Fruit fly (Drosophila melanogaster) whole organism, embryonic: ENCODE results near the gene Cadps.
A peak's percentile ranks its signal among the peaks of the same experiment; 100 is the strongest.

Experiments used
- Asciz ChIP-seq: fragments of 200-800 bp; sonication (Bioruptor generic); optimal IDR thresholded peaks from 2 replicates; lab custom pipeline; 2017; ENCODE audit warnings: missing biosample characterization, mild to moderate bottlenecking, missing genetic modification characterization, missing genetic modification reagents
- Awh ChIP-seq: fragments of 200-800 bp; sonication (Bioruptor generic); IDR thresholded peaks from 2 replicates; pipeline ENCODE4, ENCODE4 v1.3.6; 2022; ENCODE audit warnings: missing biosample characterization, missing genetic modification characterization
- B-H1 ChIP-seq: fragments of 200-800 bp; sonication (Bioruptor generic); IDR thresholded peaks from 3 replicates; pipeline ENCODE4 v1.3.6; 2022; ENCODE audit warnings: missing biosample characterization, missing genetic modification characterization
- CG10959 ChIP-seq: fragments of 200-800 bp; sonication (Bioruptor generic); IDR thresholded peaks from 2 replicates; pipeline ENCODE4 v1.3.6; 2022; ENCODE audit warnings: missing biosample characterization, missing genetic modification characterization
- CG11085 ChIP-seq: fragments of 200-800 bp; sonication (Bioruptor generic); IDR thresholded peaks from 2 replicates; pipeline ENCODE4 v1.3.6; 2022; ENCODE audit warnings: missing biosample characterization, missing genetic modification characterization
- CG11247 ChIP-seq: fragments of 200-800 bp; sonication (Bioruptor generic); IDR thresholded peaks from 2 replicates; pipeline ENCODE4 v1.3.6; 2022; ENCODE audit warnings: missing biosample characterization, missing genetic modification characterization
- CG12299 ChIP-seq: fragments of 200-800 bp; sonication (Bioruptor generic); optimal IDR thresholded peaks from 2 replicates; lab custom pipeline; 2018; ENCODE audit warnings: missing biosample characterization, mild to moderate bottlenecking, missing genetic modification characterization
- CG13424 ChIP-seq: fragments of 200-800 bp; sonication (Bioruptor generic); optimal IDR thresholded peaks from 2 replicates; lab custom pipeline; 2019; ENCODE audit warnings: missing biosample characterization, mild to moderate bottlenecking, missing genetic modification characterization, moderate library complexity
- CG15011 ChIP-seq: fragments of 200-800 bp; sonication (Bioruptor generic); optimal IDR thresholded peaks from 3 replicates; lab custom pipeline; 2018; ENCODE audit warnings: missing biosample characterization, mild to moderate bottlenecking, missing genetic modification characterization
- CG16779 ChIP-seq: fragments of 200-800 bp; sonication (Bioruptor generic); IDR thresholded peaks from 2 replicates; pipeline ENCODE4 v1.3.6; 2022; ENCODE audit warnings: missing biosample characterization, missing genetic modification characterization
- CG17361 ChIP-seq: fragments of 200-800 bp; sonication (Bioruptor generic); IDR thresholded peaks from 3 replicates; pipeline ENCODE4 v1.3.6; 2022; ENCODE audit warnings: missing biosample characterization, missing genetic modification characterization
- CG17802 ChIP-seq: fragments of 200-800 bp; sonication (Bioruptor generic); optimal IDR thresholded peaks from 2 replicates; lab custom pipeline; 2018; ENCODE audit warnings: missing biosample characterization, mild to moderate bottlenecking, missing genetic modification characterization, moderate library complexity
- CG18476 ChIP-seq: fragments of 200-800 bp; sonication (Bioruptor generic); optimal IDR thresholded peaks from 2 replicates; lab custom pipeline; 2016; ENCODE audit warnings: missing biosample characterization, mild to moderate bottlenecking, missing genetic modification characterization
- CG32767 ChIP-seq: fragments of 200-800 bp; sonication (Bioruptor generic); IDR thresholded peaks from 2 replicates; pipeline ENCODE4 v1.3.6; 2022; ENCODE audit warnings: missing biosample characterization, missing genetic modification characterization
- CG33557 ChIP-seq: fragments of 200-800 bp; sonication (Bioruptor generic); optimal IDR thresholded peaks from 2 replicates; lab custom pipeline; 2019; ENCODE audit warnings: missing biosample characterization, mild to moderate bottlenecking, missing genetic modification characterization, moderate library complexity
- CG6654 ChIP-seq: fragments of 200-800 bp; sonication (Bioruptor generic); optimal IDR thresholded peaks from 2 replicates; lab custom pipeline; 2017; ENCODE audit warnings: missing biosample characterization, mild to moderate bottlenecking, missing genetic modification characterization
- CG6765 ChIP-seq: fragments of 200-800 bp; sonication (Bioruptor generic); optimal IDR thresholded peaks from 3 replicates; lab custom pipeline; 2017; ENCODE audit warnings: missing biosample characterization, mild to moderate bottlenecking, missing genetic modification characterization
- CG8089 ChIP-seq: fragments of 200-800 bp; sonication (Bioruptor generic); optimal IDR thresholded peaks from 3 replicates; lab custom pipeline; 2016; ENCODE audit warnings: missing biosample characterization, missing genetic modification characterization
- CG8944 ChIP-seq: fragments of 200-800 bp; sonication (Bioruptor generic); optimal IDR thresholded peaks from 3 replicates; lab custom pipeline; 2016; ENCODE audit warnings: missing biosample characterization, missing genetic modification characterization
- CkIIα-i1 ChIP-seq: fragments of 200-800 bp; sonication (Bioruptor generic); IDR thresholded peaks from 2 replicates; pipeline ENCODE4 v1.3.6; 2022; ENCODE audit warnings: missing biosample characterization, missing genetic modification characterization
- Dek ChIP-seq: fragments of 200-800 bp; sonication (Bioruptor generic); optimal IDR thresholded peaks from 3 replicates; lab custom pipeline; 2019; ENCODE audit warnings: missing biosample characterization, mild to moderate bottlenecking, missing genetic modification characterization, moderate library complexity
- Dip3 ChIP-seq: fragments of 200-800 bp; sonication (Bioruptor generic); optimal IDR thresholded peaks from 3 replicates; lab custom pipeline; 2016; ENCODE audit warnings: missing biosample characterization, missing genetic modification characterization
- Doc2 ChIP-seq: fragments of 200-800 bp; sonication (Bioruptor generic); IDR thresholded peaks from 2 replicates; pipeline ENCODE4 v1.3.6; 2022; ENCODE audit warnings: missing biosample characterization, missing genetic modification characterization
- Doc3 ChIP-seq: fragments of 200-800 bp; sonication (Bioruptor generic); IDR thresholded peaks from 3 replicates; pipeline ENCODE4 v1.3.6; 2022; ENCODE audit warnings: missing biosample characterization, missing genetic modification characterization; ENCODE audit not compliant: partially characterized antibody
- ERR ChIP-seq: fragments of 200-800 bp; sonication (Bioruptor generic); optimal IDR thresholded peaks from 2 replicates; lab custom pipeline; 2016; ENCODE audit warnings: missing biosample characterization, missing genetic modification characterization
- Eip74EF ChIP-seq, 2 experiments: fragments of 200-800 bp in 1 of 2; fragments of >200 bp in 1 of 2; sonication (Bioruptor generic) in 1 of 2; optimal IDR thresholded peaks; 2 replicates each; lab custom pipeline; 2017 to 2019; ENCODE audit warnings: missing biosample characterization in 2 of 2, missing genetic modification characterization in 2 of 2, mild to moderate bottlenecking in 1 of 2, moderate library complexity in 1 of 2
- HLH3B ChIP-seq: fragments of 200-800 bp; sonication (Bioruptor generic); IDR thresholded peaks from 2 replicates; pipeline ENCODE4 v1.3.6; 2022; ENCODE audit warnings: missing biosample characterization, missing genetic modification characterization
- HmgD ChIP-seq: fragments of 200-800 bp; sonication (Bioruptor generic); optimal IDR thresholded peaks from 3 replicates; lab custom pipeline; 2016; ENCODE audit warnings: missing biosample characterization, missing genetic modification characterization
- Hr3 ChIP-seq: fragments of 200-800 bp; sonication (Bioruptor generic); optimal IDR thresholded peaks from 3 replicates; lab custom pipeline; 2016; ENCODE audit warnings: missing biosample characterization, missing genetic modification characterization
- Hr39 ChIP-seq: fragments of >200 bp; optimal IDR thresholded peaks from 2 replicates; lab custom pipeline; 2017
- Lim3 ChIP-seq: fragments of 200-800 bp; sonication (Bioruptor generic); IDR thresholded peaks from 2 replicates; pipeline ENCODE4 v1.3.6; 2022; ENCODE audit warnings: missing biosample characterization, missing genetic modification characterization
- Nf-YB ChIP-seq: fragments of 200-800 bp; sonication (Bioruptor generic); optimal IDR thresholded peaks from 3 replicates; lab custom pipeline; 2019; ENCODE audit warnings: missing biosample characterization, mild to moderate bottlenecking, missing genetic modification characterization, moderate library complexity
- NfI ChIP-seq: fragments of 200-800 bp; sonication (Bioruptor generic); optimal IDR thresholded peaks from 3 replicates; lab custom pipeline; 2018; ENCODE audit warnings: missing biosample characterization, mild to moderate bottlenecking, missing genetic modification characterization, moderate library complexity
- Side ChIP-seq: fragments of 200-800 bp; sonication (Bioruptor generic); optimal IDR thresholded peaks from 2 replicates; lab custom pipeline; 2016; ENCODE audit warnings: missing biosample characterization, missing genetic modification characterization
- Sox102F ChIP-seq: fragments of 200-800 bp; sonication (Bioruptor generic); optimal IDR thresholded peaks from 2 replicates; lab custom pipeline; 2018; ENCODE audit warnings: missing biosample characterization, mild to moderate bottlenecking, missing genetic modification characterization, moderate library complexity
- chif ChIP-seq, 2 experiments: fragments of 200-800 bp; sonication (Bioruptor generic); optimal IDR thresholded peaks; 3 replicates each; lab custom pipeline; 2016; ENCODE audit warnings: missing biosample characterization in 2 of 2, missing genetic modification characterization in 2 of 2
- chn ChIP-seq: fragments of 200-800 bp; sonication (Bioruptor generic); optimal IDR thresholded peaks from 2 replicates; lab custom pipeline; 2016; ENCODE audit warnings: missing biosample characterization, missing genetic modification characterization
- crp ChIP-seq, 2 experiments: fragments of 200-800 bp; sonication (Bioruptor generic); optimal IDR thresholded peaks; 2 replicates in 1 of 2; 3 replicates in 1 of 2; lab custom pipeline; 2017; ENCODE audit warnings: missing biosample characterization in 2 of 2, missing genetic modification characterization in 2 of 2, mild to moderate bottlenecking in 1 of 2, moderate library complexity in 1 of 2
- dan ChIP-seq: fragments of 200-800 bp; sonication (Bioruptor generic); IDR thresholded peaks from 2 replicates; pipeline ENCODE4 v1.3.6; 2022; ENCODE audit warnings: missing biosample characterization, missing genetic modification characterization
- disco-r ChIP-seq: fragments of 200-800 bp; sonication (Bioruptor generic); optimal IDR thresholded peaks from 2 replicates; lab custom pipeline; 2016; ENCODE audit warnings: missing biosample characterization, missing genetic modification characterization
- ewg ChIP-seq: fragments of 200-800 bp; sonication (Bioruptor generic); optimal IDR thresholded peaks from 3 replicates; lab custom pipeline; 2017; ENCODE audit warnings: mild to moderate bottlenecking, missing biosample characterization, missing genetic modification reagents, missing genetic modification characterization
- gem ChIP-seq: fragments of 200-800 bp; sonication (Bioruptor generic); optimal IDR thresholded peaks from 2 replicates; lab custom pipeline; 2019; ENCODE audit warnings: missing biosample characterization, mild to moderate bottlenecking, missing genetic modification characterization, moderate library complexity
- gsb ChIP-seq: fragments of 200-800 bp; sonication (Bioruptor generic); IDR thresholded peaks from 2 replicates; pipeline ENCODE4 v1.3.6; 2022; ENCODE audit warnings: missing biosample characterization, missing genetic modification characterization
- gsb-n ChIP-seq: fragments of 200-800 bp; sonication (Bioruptor generic); optimal IDR thresholded peaks from 3 replicates; lab custom pipeline; 2018; ENCODE audit warnings: missing biosample characterization, mild to moderate bottlenecking, missing genetic modification characterization
- nau ChIP-seq: fragments of 200-800 bp; sonication (Bioruptor generic); optimal IDR thresholded peaks from 3 replicates; lab custom pipeline; 2017; ENCODE audit warnings: missing biosample characterization, mild to moderate bottlenecking, missing genetic modification characterization, missing genetic modification reagents
- phol ChIP-seq: fragments of 200-800 bp; sonication (Bioruptor generic); optimal IDR thresholded peaks from 3 replicates; lab custom pipeline; 2018; ENCODE audit warnings: missing biosample characterization, mild to moderate bottlenecking, missing genetic modification characterization, moderate library complexity
- pum ChIP-seq: fragments of 200-800 bp; sonication (Bioruptor generic); optimal IDR thresholded peaks from 2 replicates; lab custom pipeline; 2016; ENCODE audit warnings: missing biosample characterization, missing genetic modification characterization
- sens ChIP-seq: fragments of 200-800 bp; sonication (Bioruptor generic); peaks from one replicate; lab custom pipeline; 2016; ENCODE audit warnings: missing biosample characterization, missing genetic modification characterization
- unc-4 ChIP-seq: fragments of 200-800 bp; sonication (Bioruptor generic); IDR thresholded peaks from 2 replicates; pipeline ENCODE4 v1.3.6; 2022; ENCODE audit warnings: missing biosample characterization, missing genetic modification characterization; ENCODE audit not compliant: partially characterized antibody
- zen2 ChIP-seq: fragments of 200-800 bp; sonication (Bioruptor generic); IDR thresholded peaks from 3 replicates; pipeline ENCODE4 v1.3.6; 2022; ENCODE audit warnings: missing biosample characterization, missing genetic modification characterization; ENCODE audit not compliant: partially characterized antibody

Gene Cadps

dm6 chr4:1199178-1199577, 31.5 kb upstream of the Cadps start (continued):
- no peak for TF ChIP-seq B-H1 (GFP tag; lab: Robert Waterston, UW)
- TF ChIP-seq CG12299 (tag; lab: Kevin White, UChicago) = peak; percentile 43
- no peak for TF ChIP-seq dan (GFP tag; lab: Robert Waterston, UW)
- TF ChIP-seq CG11247 (GFP tag; lab: Robert Waterston, UW) = no peak
- TF ChIP-seq NfI = no peak
- TF ChIP-seq CG13424 (tag; lab: Kevin White, UChicago) = peak; percentile 29
- no peak for TF ChIP-seq phol
- no peak for TF ChIP-seq Hr39
- TF ChIP-seq nau (GFP tag; lab: Kevin White, UChicago) = no peak
- no peak for TF ChIP-seq Doc2 (GFP tag; lab: Robert Waterston, UW)

- TF ChIP-seq pum (GFP tag; lab: Kevin White, UChicago) = no peak
- no peak for TF ChIP-seq Dek (tag; lab: Kevin White, UChicago)
- no peak for TF ChIP-seq Lim3
- TF ChIP-seq Doc3 = no peak
- TF ChIP-seq ewg (GFP tag; lab: Kevin White, UChicago) = no peak
- TF ChIP-seq CG15011 (GFP tag; lab: Kevin White, UChicago) = peak; percentile 43
- no peak for TF ChIP-seq CG17802 (tag; lab: Kevin White, UChicago)
- TF ChIP-seq gem (tag; lab: Kevin White, UChicago) = peak; percentile 53
- no peak for TF ChIP-seq Sox102F (GFP tag; lab: Kevin White, UChicago)
- peak; percentile 33; the same call in 1 of the 3 replicates for TF ChIP-seq CG17361 (GFP tag; lab: Robert Waterston, UW)
- TF ChIP-seq CG18476 (GFP tag; lab: Kevin White, UChicago) = no peak
- TF ChIP-seq CkIIα-i1 (GFP tag; lab: Robert Waterston, UW) = no peak
- no peak for TF ChIP-seq HmgD (GFP tag; lab: Kevin White, UChicago)
- TF ChIP-seq zen2 (GFP tag; lab: Robert Waterston, UW) = no peak
- no peak for TF ChIP-seq gsb
- TF ChIP-seq Awh (GFP tag; lab: Robert Waterston, UW) = no peak
- TF ChIP-seq Eip74EF (GFP tag; optimal IDR thresholded peaks at IDR 0.05; lab: Kevin White, UChicago) = no peak
- no peak for TF ChIP-seq disco-r
- TF ChIP-seq CG8944 = no peak
- no peak for TF ChIP-seq unc-4
- TF ChIP-seq CG33557 (GFP tag; lab: Kevin White, UChicago) = no peak
- no peak for TF ChIP-seq ERR (GFP tag; lab: Kevin White, UChicago)
- no peak for TF ChIP-seq CG32767
- TF ChIP-seq crp (GFP tag; optimal IDR thresholded peaks at IDR 0.05; lab: Kevin White, UChicago) = no peak
- no peak for TF ChIP-seq Nf-YB (GFP tag; lab: Kevin White, UChicago)
- no peak for TF ChIP-seq CG10959 (GFP tag; lab: Robert Waterston, UW)
- no peak for TF ChIP-seq HLH3B (GFP tag; lab: Robert Waterston, UW)
- peak; percentile 37 for TF ChIP-seq sens (GFP tag; lab: Kevin White, UChicago)
- TF ChIP-seq Asciz = no peak
- no peak for TF ChIP-seq CG6654
- TF ChIP-seq Dip3 (GFP tag; lab: Kevin White, UChicago) = no peak
- no peak for TF ChIP-seq CG11085 (GFP tag; lab: Robert Waterston, UW)
- no peak for TF ChIP-seq chn (GFP tag; lab: Kevin White, UChicago)
- no peak for TF ChIP-seq Hr3
- no peak for TF ChIP-seq gsb-n (tag; lab: Kevin White, UChicago)
- TF ChIP-seq CG8089 (GFP tag; lab: Kevin White, UChicago) = peak; percentile 45
- TF ChIP-seq CG6765 = peak; percentile 11
- TF ChIP-seq Side (GFP tag; lab: Kevin White, UChicago) = no peak
- TF ChIP-seq CG16779 = no peak
- TF ChIP-seq chif (GFP tag; optimal IDR thresholded peaks at IDR 0.05; lab: Kevin White, UChicago) = no peak
Observed at dm6 chr4:1218723-1219398, 11.8 kb upstream of the Cadps start.
